Fruit fly (Drosophila melanogaster) whole organism, embryonic: ENCODE data around the gene CG4066.
A peak's percentile ranks its signal among the peaks of the same experiment; 100 is the strongest.

Experiments used
- B-H1 ChIP-seq: fragments of 200-800 bp; sonication (Bioruptor generic); IDR thresholded peaks from 3 replicates; pipeline ENCODE4 v1.3.6; 2022; ENCODE audit warnings: missing biosample characterization, missing genetic modification characterization
- CG10321 ChIP-seq: fragments of 200-800 bp; sonication (Bioruptor generic); IDR thresholded peaks from 2 replicates; pipeline ENCODE4 v1.3.6; 2022; ENCODE audit warnings: missing biosample characterization, missing genetic modification characterization
- CG10979 ChIP-seq: fragments of 200-800 bp; sonication (Bioruptor generic); optimal IDR thresholded peaks from 2 replicates; lab custom pipeline; 2018; ENCODE audit warnings: missing biosample characterization, mild to moderate bottlenecking, missing genetic modification characterization, moderate library complexity
- CG11093 ChIP-seq: fragments of 200-800 bp; sonication (Bioruptor generic); IDR thresholded peaks from 3 replicates; pipeline ENCODE4 v1.3.6; 2022; ENCODE audit warnings: missing biosample characterization, missing genetic modification characterization
- CG11560 ChIP-seq: fragments of 200-800 bp; sonication (Bioruptor generic); IDR thresholded peaks from 3 replicates; pipeline ENCODE4 v1.3.6; 2022; ENCODE audit warnings: missing biosample characterization, missing genetic modification characterization
- CG13775 ChIP-seq: fragments of 200-800 bp; sonication (Bioruptor generic); optimal IDR thresholded peaks from 3 replicates; lab custom pipeline; 2017; ENCODE audit warnings: missing biosample characterization, mild to moderate bottlenecking, missing genetic modification characterization
- CG13894 ChIP-seq: fragments of 200-800 bp; sonication (Bioruptor generic); optimal IDR thresholded peaks from 3 replicates; lab custom pipeline; 2018; ENCODE audit warnings: missing biosample characterization, mild to moderate bottlenecking, missing genetic modification characterization, moderate library complexity
- CG15011 ChIP-seq: fragments of 200-800 bp; sonication (Bioruptor generic); optimal IDR thresholded peaks from 3 replicates; lab custom pipeline; 2018; ENCODE audit warnings: missing biosample characterization, mild to moderate bottlenecking, missing genetic modification characterization
- CG15073 ChIP-seq: fragments of 200-800 bp; sonication (Bioruptor generic); optimal IDR thresholded peaks from 2 replicates; lab custom pipeline; 2016; ENCODE audit warnings: missing biosample characterization, missing genetic modification characterization
- CG17385 ChIP-seq: fragments of 200-800 bp; sonication (Bioruptor generic); optimal IDR thresholded peaks from 3 replicates; lab custom pipeline; 2018; ENCODE audit warnings: missing biosample characterization, mild to moderate bottlenecking, missing genetic modification characterization
- CG17802 ChIP-seq: fragments of 200-800 bp; sonication (Bioruptor generic); optimal IDR thresholded peaks from 2 replicates; lab custom pipeline; 2018; ENCODE audit warnings: missing biosample characterization, mild to moderate bottlenecking, missing genetic modification characterization, moderate library complexity
- CG18011 ChIP-seq: fragments of 200-800 bp; sonication (Bioruptor generic); optimal IDR thresholded peaks from 2 replicates; lab custom pipeline; 2017; ENCODE audit warnings: missing biosample characterization, missing genetic modification characterization, mild to moderate bottlenecking, moderate library complexity, missing genotype
- CG31365 ChIP-seq: fragments of 200-800 bp; sonication (Bioruptor generic); optimal IDR thresholded peaks from 2 replicates; lab custom pipeline; 2018; ENCODE audit warnings: missing biosample characterization, mild to moderate bottlenecking, missing genetic modification characterization
- CG33213 ChIP-seq: fragments of 200-800 bp; sonication (Bioruptor generic); optimal IDR thresholded peaks from 3 replicates; lab custom pipeline; 2016; ENCODE audit warnings: missing biosample characterization, missing genetic modification characterization
- CG4328 ChIP-seq: fragments of 200-800 bp; sonication (Bioruptor generic); optimal IDR thresholded peaks from 3 replicates; lab custom pipeline; 2017; ENCODE audit warnings: missing biosample characterization, missing genetic modification reagents, missing genetic modification characterization
- CG4360 ChIP-seq: fragments of 200-800 bp; sonication (Bioruptor generic); IDR thresholded peaks from 2 replicates; pipeline ENCODE4 v1.3.6; 2022; ENCODE audit warnings: missing biosample characterization, missing genetic modification characterization
- CG4424 ChIP-seq: fragments of 200-800 bp; sonication (Bioruptor generic); optimal IDR thresholded peaks from 3 replicates; lab custom pipeline; 2016; ENCODE audit warnings: missing biosample characterization, missing genetic modification characterization
- CG7357 ChIP-seq: fragments of 200-800 bp; sonication (Bioruptor generic); IDR thresholded peaks from 3 replicates; pipeline ENCODE4 v1.3.6; 2022; ENCODE audit warnings: missing biosample characterization, missing genetic modification characterization
- CG7839 ChIP-seq: fragments of 200-800 bp; sonication (Bioruptor generic); optimal IDR thresholded peaks from 3 replicates; lab custom pipeline; 2018; ENCODE audit warnings: missing biosample characterization, mild to moderate bottlenecking, missing genetic modification characterization, moderate library complexity
- CG8359 ChIP-seq: fragments of 200-800 bp; sonication (Bioruptor generic); optimal IDR thresholded peaks from 2 replicates; lab custom pipeline; 2017; ENCODE audit warnings: missing biosample characterization, mild to moderate bottlenecking, missing genetic modification characterization, borderline replicate concordance
- CG9437 ChIP-seq: fragments of 200-800 bp; sonication (Bioruptor generic); optimal IDR thresholded peaks from 2 replicates; lab custom pipeline; 2018; ENCODE audit warnings: missing biosample characterization, mild to moderate bottlenecking, missing genetic modification characterization
- CG9609 ChIP-seq: fragments of 200-800 bp; sonication (Bioruptor generic); optimal IDR thresholded peaks from 3 replicates; lab custom pipeline; 2016; ENCODE audit warnings: missing biosample characterization, missing genetic modification characterization
- D19B ChIP-seq: fragments of 200-800 bp; sonication (Bioruptor generic); optimal IDR thresholded peaks from 2 replicates; lab custom pipeline; 2017; ENCODE audit warnings: missing biosample characterization, mild to moderate bottlenecking, missing genetic modification characterization
- E2f1 ChIP-seq: fragments of 200-800 bp; sonication (Bioruptor generic); IDR thresholded peaks from 2 replicates; pipeline ENCODE4 v1.3.6; 2022; ENCODE audit warnings: missing biosample characterization, missing genetic modification characterization
- E2f2 ChIP-seq: fragments of 200-800 bp; sonication (Bioruptor generic); IDR thresholded peaks from 2 replicates; pipeline ENCODE4 v1.3.6; 2022; ENCODE audit warnings: missing biosample characterization, missing genetic modification characterization
- Eip74EF ChIP-seq, 2 experiments: fragments of 200-800 bp in 1 of 2; fragments of >200 bp in 1 of 2; sonication (Bioruptor generic) in 1 of 2; optimal IDR thresholded peaks; 2 replicates each; lab custom pipeline; 2017 to 2019; ENCODE audit warnings: missing biosample characterization in 2 of 2, missing genetic modification characterization in 2 of 2, mild to moderate bottlenecking in 1 of 2, moderate library complexity in 1 of 2
- GATAe ChIP-seq: fragments of 200-800 bp; sonication (Bioruptor generic); conservative IDR thresholded peaks from 2 replicates; pipeline ENCODE4 v1.3.6; 2022; ENCODE audit warnings: missing biosample characterization, missing genetic modification characterization
- Mad ChIP-seq: fragments of 200-800 bp; sonication (Bioruptor generic); optimal IDR thresholded peaks from 2 replicates; lab custom pipeline; 2016; ENCODE audit warnings: missing biosample characterization, missing genetic modification characterization
- Med ChIP-seq: fragments of 200-800 bp; sonication (Bioruptor generic); peaks from one replicate; lab custom pipeline; 2016; ENCODE audit warnings: missing biosample characterization, missing genetic modification characterization, mild to moderate bottlenecking, inconsistent platforms, moderate library complexity
- Mrtf ChIP-seq: fragments of 200-800 bp; sonication (Bioruptor generic); IDR thresholded peaks from 3 replicates; pipeline ENCODE4 v1.3.6; 2022; ENCODE audit warnings: missing biosample characterization, missing genetic modification characterization
- NK7.1 ChIP-seq: fragments of 200-800 bp; sonication (Bioruptor generic); optimal IDR thresholded peaks from 3 replicates; lab custom pipeline; 2016; ENCODE audit warnings: missing biosample characterization, missing genetic modification characterization
- Ssrp ChIP-seq: fragments of 200-800 bp; sonication (Bioruptor generic); optimal IDR thresholded peaks from 2 replicates; lab custom pipeline; 2018; ENCODE audit warnings: missing biosample characterization, mild to moderate bottlenecking, missing genetic modification characterization, moderate library complexity
- Xrp1 ChIP-seq: fragments of 200-800 bp; sonication (Bioruptor generic); IDR thresholded peaks from 2 replicates; pipeline ENCODE4 v1.3.6; 2022; ENCODE audit warnings: missing biosample characterization, missing genetic modification characterization
- bab2 ChIP-seq: fragments of 200-800 bp; sonication (Bioruptor generic); optimal IDR thresholded peaks from 2 replicates; lab custom pipeline; 2016; ENCODE audit warnings: missing biosample characterization, missing genetic modification characterization
- disco-r ChIP-seq: fragments of 200-800 bp; sonication (Bioruptor generic); optimal IDR thresholded peaks from 2 replicates; lab custom pipeline; 2016; ENCODE audit warnings: missing biosample characterization, missing genetic modification characterization
- gce ChIP-seq: fragments of 200-800 bp; sonication (Bioruptor generic); IDR thresholded peaks from 3 replicates; pipeline ENCODE4 v1.3.6; 2022; ENCODE audit warnings: missing biosample characterization, missing genetic modification characterization
- gcm ChIP-seq: fragments of 200-800 bp; sonication (Bioruptor generic); optimal IDR thresholded peaks from 2 replicates; lab custom pipeline; 2019; ENCODE audit warnings: missing biosample characterization, mild to moderate bottlenecking, missing genetic modification characterization, moderate library complexity
- hbn ChIP-seq: fragments of 200-800 bp; sonication (Bioruptor generic); IDR thresholded peaks from 2 replicates; pipeline ENCODE4 v1.3.6; 2022; ENCODE audit warnings: missing biosample characterization, missing genetic modification characterization; ENCODE audit not compliant: partially characterized antibody
- lov ChIP-seq, 2 experiments: fragments of 200-800 bp in 1 of 2; fragments of >200 bp in 1 of 2; sonication (Bioruptor generic) in 1 of 2; IDR thresholded peaks in 1 of 2; optimal IDR thresholded peaks in 1 of 2; 2 replicates in 1 of 2; 3 replicates in 1 of 2; pipeline versions ENCODE4 v1.3.6 to Lab custom; 2017 to 2022; ENCODE audit warnings: missing biosample characterization in 1 of 2, missing genetic modification characterization in 1 of 2
- mirr ChIP-seq: fragments of 200-800 bp; sonication (Bioruptor generic); optimal IDR thresholded peaks from 3 replicates; lab custom pipeline; 2018; ENCODE audit warnings: missing biosample characterization, mild to moderate bottlenecking, missing genetic modification characterization
- peb ChIP-seq: fragments of 200-800 bp; sonication (Bioruptor generic); IDR thresholded peaks from 2 replicates; pipeline ENCODE4 v1.3.6; 2022; ENCODE audit warnings: missing biosample characterization, missing genetic modification characterization
- ranshi ChIP-seq: fragments of 200-800 bp; sonication (Bioruptor generic); IDR thresholded peaks from 2 replicates; pipeline ENCODE4 v1.3.6; 2022; ENCODE audit warnings: missing biosample characterization, missing genetic modification characterization
- repo ChIP-seq: fragments of 200-800 bp; sonication (Bioruptor generic); optimal IDR thresholded peaks from 2 replicates; lab custom pipeline; 2016; ENCODE audit warnings: missing biosample characterization, missing genetic modification characterization
- run ChIP-seq: fragments of 200-800 bp; sonication (Bioruptor generic); optimal IDR thresholded peaks from 3 replicates; lab custom pipeline; 2018; ENCODE audit warnings: missing biosample characterization, mild to moderate bottlenecking, missing genetic modification characterization
- sc ChIP-seq, 3 experiments: fragments of >200 bp in 2 of 3; fragments of 200-800 bp in 1 of 3; sonication (Bioruptor generic) in 1 of 3; optimal IDR thresholded peaks; 2 replicates in 2 of 3; 3 replicates in 1 of 3; lab custom pipeline; 2017; ENCODE audit warnings: mild to moderate bottlenecking in 1 of 3, missing biosample characterization in 1 of 3, missing genetic modification characterization in 1 of 3, missing genetic modification reagents in 1 of 3
- sens ChIP-seq: fragments of 200-800 bp; sonication (Bioruptor generic); peaks from one replicate; lab custom pipeline; 2016; ENCODE audit warnings: missing biosample characterization, missing genetic modification characterization
- sens-2 ChIP-seq: fragments of 200-800 bp; sonication (Bioruptor generic); IDR thresholded peaks from 2 replicates; pipeline ENCODE4 v1.3.6; 2022; ENCODE audit warnings: missing biosample characterization, missing genetic modification characterization
- zen ChIP-seq: fragments of 200-800 bp; sonication (Bioruptor generic); optimal IDR thresholded peaks from 3 replicates; lab custom pipeline; 2018; ENCODE audit warnings: missing biosample characterization, mild to moderate bottlenecking, missing genetic modification characterization, moderate library complexity
- zen2 ChIP-seq: fragments of 200-800 bp; sonication (Bioruptor generic); IDR thresholded peaks from 3 replicates; pipeline ENCODE4 v1.3.6; 2022; ENCODE audit warnings: missing biosample characterization, missing genetic modification characterization; ENCODE audit not compliant: partially characterized antibody

The CG4066 gene

dm6 chr3R:12350497-12350896 lies 39.3 kb downstream of the CG4066 start, which contains the start of gene CG10038 (continued):
- TF ChIP-seq NK7.1 = no peak
- TF ChIP-seq CG7357 (GFP tag; lab: Robert Waterston, UW) = peak; percentile 81
- TF ChIP-seq Med (GFP tag; lab: Kevin White, UChicago) = peak; percentile 88
- TF ChIP-seq CG7839 = peak; percentile 32
- TF ChIP-seq lov (optimal IDR thresholded peaks at IDR 0.05; lab: Kevin White, UChicago) = no peak
- no peak for TF ChIP-seq lov (GFP tag; IDR thresholded peaks at IDR 0.05; lab: Robert Waterston, UW)
- TF ChIP-seq ranshi (GFP tag; lab: Robert Waterston, UW) = no peak
- no peak for TF ChIP-seq B-H1 (GFP tag; lab: Robert Waterston, UW)
- TF ChIP-seq CG4360 (GFP tag; lab: Robert Waterston, UW) = 0 out of 2 replicates have a peak, but pooled peaks have one; percentile 26
- no peak for TF ChIP-seq sc (optimal IDR thresholded peaks at IDR 0.05; lab: Kevin White, UChicago)
- TF ChIP-seq sc (GFP tag; optimal IDR thresholded peaks at IDR 0.05; lab: Kevin White, UChicago) = no peak
- no peak for TF ChIP-seq sens-2
- peak; percentile 11 for TF ChIP-seq CG18011 (GFP tag; lab: Kevin White, UChicago)
- TF ChIP-seq repo (GFP tag; lab: Kevin White, UChicago) = no peak
- TF ChIP-seq E2f1 (GFP tag; lab: Robert Waterston, UW) = no peak
- peak; percentile 67 for TF ChIP-seq CG33213 (GFP tag; lab: Kevin White, UChicago)
- TF ChIP-seq Xrp1 = peak; percentile 28; the same call in 1 of the 2 replicates
- peak; percentile 21 for TF ChIP-seq CG13775 (GFP tag; lab: Kevin White, UChicago)
- TF ChIP-seq gce (GFP tag; lab: Robert Waterston, UW) = no peak
- TF ChIP-seq E2f2 (GFP tag; lab: Robert Waterston, UW) = peak; percentile 71
- no peak for TF ChIP-seq CG17385
- no peak for TF ChIP-seq disco-r (GFP tag; lab: Kevin White, UChicago)
- no peak for TF ChIP-seq run
- peak; percentile 90 for TF ChIP-seq hbn
- no peak for TF ChIP-seq Ssrp
- no peak for TF ChIP-seq CG17802
- peak; percentile 79; the same call in 2 of the 3 replicates for TF ChIP-seq zen2
- no peak for TF ChIP-seq D19B
- TF ChIP-seq CG31365 (tag; lab: Kevin White, UChicago) = no peak
- TF ChIP-seq bab2 (GFP tag; lab: Kevin White, UChicago) = no peak
- TF ChIP-seq CG4424 (GFP tag; lab: Kevin White, UChicago) = peak; percentile 36
- TF ChIP-seq CG11560 (tag; lab: Robert Waterston, UW) = no peak; the same call in 2 of the 3 replicates
- TF ChIP-seq CG15073 (GFP tag; lab: Kevin White, UChicago) = no peak
- no peak for TF ChIP-seq CG15011
- no peak for TF ChIP-seq GATAe (GFP tag; lab: Robert Waterston, UW)
- no peak for TF ChIP-seq Eip74EF (GFP tag; optimal IDR thresholded peaks at IDR 0.05; lab: Kevin White, UChicago)
- TF ChIP-seq CG13894 (tag; lab: Kevin White, UChicago) = no peak
- no peak for TF ChIP-seq zen (tag; lab: Kevin White, UChicago)
- TF ChIP-seq CG11093 = no peak
- TF ChIP-seq gcm (GFP tag; lab: Kevin White, UChicago) = no peak
- peak; percentile 77 for TF ChIP-seq sens
- TF ChIP-seq CG10321 (GFP tag; lab: Robert Waterston, UW) = no peak
- no peak for TF ChIP-seq CG9437 (GFP tag; lab: Kevin White, UChicago)
- no peak for TF ChIP-seq CG9609 (GFP tag; lab: Kevin White, UChicago)
- TF ChIP-seq CG4328 = no peak
- TF ChIP-seq Mrtf (GFP tag; lab: Robert Waterston, UW) = 0 out of 3 replicates have a peak, but pooled peaks have one; percentile 28
- no peak for TF ChIP-seq peb (GFP tag; lab: Robert Waterston, UW)
- peak; percentile 21 for TF ChIP-seq CG10979 (tag; lab: Kevin White, UChicago)
- no peak for TF ChIP-seq mirr
- peak; percentile 36 for TF ChIP-seq Mad
- no peak for TF ChIP-seq CG8359 (GFP tag; lab: Kevin White, UChicago)
